Worm (Caenorhabditis elegans) whole organism, late embryonic: ENCODE measurements around the gene anat-1.
"Not testable (repeated sequence)": the region's sequence is repeated elsewhere in the genome, so short reads cannot be mapped to it uniquely, and the experiment has no call there.

Experiments
- F13H6.1 ChIP-seq: sonication (generic microtip); optimal IDR thresholded peaks from 2 replicates; lab custom pipeline; 2016; ENCODE audit warnings: missing genetic modification characterization, missing compliant biosample characterization
- ceh-2 ChIP-seq: sonication (generic microtip); optimal IDR thresholded peaks from 2 replicates; lab custom pipeline; 2016; ENCODE audit warnings: missing genotype, missing genetic modification characterization, missing compliant biosample characterization
- ceh-34 ChIP-seq: sonication (generic microtip); optimal IDR thresholded peaks from 2 replicates; lab custom pipeline; 2016; ENCODE audit warnings: mild to moderate bottlenecking, missing genetic modification characterization, missing compliant biosample characterization
- elt-2 ChIP-seq: sonication (generic microtip); optimal IDR thresholded peaks from 2 replicates; lab custom pipeline; 2016; ENCODE audit warnings: missing genetic modification reagents, missing genetic modification characterization, missing compliant biosample characterization
- fkh-10 ChIP-seq: fragments of 150-350 bp; optimal IDR thresholded peaks from 2 replicates; lab custom pipeline; 2014; ENCODE audit warnings: missing biosample characterization, missing genetic modification reagents, missing genetic modification characterization
- hlh-13 ChIP-seq: fragments of 200-800 bp; sonication (Bioruptor generic); optimal IDR thresholded peaks from 2 replicates; lab custom pipeline; 2018; ENCODE audit warnings: mild to moderate bottlenecking, missing genetic modification characterization, missing compliant biosample characterization
- lin-11 ChIP-seq: fragments of 200-800 bp; sonication (Bioruptor generic); optimal IDR thresholded peaks from 2 replicates; lab custom pipeline; 2018; ENCODE audit warnings: mild to moderate bottlenecking, missing genetic modification characterization, missing compliant biosample characterization
- npax-4 ChIP-seq: sonication (generic microtip); optimal IDR thresholded peaks from 2 replicates; lab custom pipeline; 2016; ENCODE audit warnings: missing genetic modification characterization, missing compliant biosample characterization
- pax-1 ChIP-seq: fragments of 150-350 bp; optimal IDR thresholded peaks from 2 replicates; lab custom pipeline; 2014; ENCODE audit warnings: missing biosample characterization, missing genetic modification characterization
- pha-2 ChIP-seq: sonication (generic microtip); optimal IDR thresholded peaks from 2 replicates; lab custom pipeline; 2017; ENCODE audit warnings: mild to moderate bottlenecking, missing genetic modification characterization, missing compliant biosample characterization
- rnt-1 ChIP-seq: sonication (generic microtip); optimal IDR thresholded peaks from 2 replicates; lab custom pipeline; 2016; ENCODE audit warnings: missing genetic modification characterization, missing compliant biosample characterization
- unc-42 ChIP-seq: sonication (generic microtip); optimal IDR thresholded peaks from 2 replicates; lab custom pipeline; 2016; ENCODE audit warnings: missing genotype, missing genetic modification characterization, missing compliant biosample characterization

- not testable (repeated sequence) for TF ChIP-seq hlh-13 (GFP tag; lab: Kevin White, UChicago); rnt-1; npax-4; ceh-34 (tag; lab: Kevin White, UChicago); ceh-2; F13H6.1 (tag; lab: Kevin White, UChicago); unc-42 (tag; lab: Kevin White, UChicago); elt-2; pha-2; lin-11 (tag; lab: Kevin White, UChicago); fkh-10 (GFP tag; lab: Kevin White, UChicago); pax-1 (tag; lab: Kevin White, UChicago)
Measured at ce11 chrIV:6827477-6827876, 56.8 kb downstream of the anat-1 start, which contains the start of gene H20E11.2.
